Fruit fly (Drosophila melanogaster) whole organism, embryonic: ENCODE data around the gene CG3078.

Experiments
- Antp ChIP-seq: fragments of 200-800 bp; sonication (Bioruptor generic); optimal IDR thresholded peaks from 3 replicates; lab custom pipeline; 2016; ENCODE audit warnings: missing biosample characterization, missing genetic modification characterization
- Atf-2 ChIP-seq: fragments of 200-800 bp; sonication (Bioruptor generic); optimal IDR thresholded peaks from 2 replicates; lab custom pipeline; 2016; ENCODE audit warnings: missing biosample characterization, missing genetic modification characterization
- Blimp-1 ChIP-seq: fragments of 200-800 bp; sonication (Bioruptor generic); optimal IDR thresholded peaks from 3 replicates; lab custom pipeline; 2018; ENCODE audit warnings: missing biosample characterization, missing genetic modification characterization, mild to moderate bottlenecking, moderate library complexity, missing genetic modification reagents
- C15 ChIP-seq: fragments of 200-800 bp; sonication (Bioruptor generic); IDR thresholded peaks from 3 replicates; pipeline ENCODE4 v1.3.6; 2022; ENCODE audit warnings: missing biosample characterization, missing genetic modification characterization
- CG10321 ChIP-seq: fragments of 200-800 bp; sonication (Bioruptor generic); IDR thresholded peaks from 2 replicates; pipeline ENCODE4 v1.3.6; 2022; ENCODE audit warnings: missing biosample characterization, missing genetic modification characterization
- CG10431 ChIP-seq: fragments of 200-800 bp; sonication (Bioruptor generic); optimal IDR thresholded peaks from 3 replicates; lab custom pipeline; 2018; ENCODE audit warnings: missing biosample characterization, mild to moderate bottlenecking, missing genetic modification characterization
- CG10654 ChIP-seq: fragments of 200-800 bp; sonication (Bioruptor generic); optimal IDR thresholded peaks from 2 replicates; lab custom pipeline; 2016; ENCODE audit warnings: missing biosample characterization, missing genetic modification characterization
- CG11247 ChIP-seq: fragments of 200-800 bp; sonication (Bioruptor generic); IDR thresholded peaks from 2 replicates; pipeline ENCODE4 v1.3.6; 2022; ENCODE audit warnings: missing biosample characterization, missing genetic modification characterization
- CG11723 ChIP-seq: fragments of 200-800 bp; sonication (Bioruptor generic); optimal IDR thresholded peaks from 2 replicates; lab custom pipeline; 2017; ENCODE audit warnings: missing biosample characterization, mild to moderate bottlenecking, missing genetic modification characterization
- CG12071 ChIP-seq: fragments of 200-800 bp; sonication (Bioruptor generic); optimal IDR thresholded peaks from 3 replicates; lab custom pipeline; 2018; ENCODE audit warnings: missing biosample characterization, mild to moderate bottlenecking, missing genetic modification characterization
- CG14667 ChIP-seq: fragments of 200-800 bp; sonication (Bioruptor generic); IDR thresholded peaks from 2 replicates; pipeline ENCODE4 v1.3.6; 2022; ENCODE audit warnings: missing biosample characterization, missing genetic modification characterization
- CG15696 ChIP-seq: fragments of 200-800 bp; sonication (Bioruptor generic); optimal IDR thresholded peaks from 2 replicates; lab custom pipeline; 2019; ENCODE audit warnings: missing biosample characterization, mild to moderate bottlenecking, missing genetic modification characterization, moderate library complexity
- CG17829 ChIP-seq: fragments of 200-800 bp; optimal IDR thresholded peaks from 2 replicates; lab custom pipeline; 2019; ENCODE audit warnings: missing biosample characterization, mild to moderate bottlenecking, missing genetic modification characterization, moderate library complexity
- CG3065 ChIP-seq: fragments of 200-800 bp; sonication (Bioruptor generic); optimal IDR thresholded peaks from 2 replicates; lab custom pipeline; 2016; ENCODE audit warnings: missing biosample characterization, missing genetic modification characterization
- CG31388 ChIP-seq: fragments of 200-800 bp; sonication (Bioruptor generic); optimal IDR thresholded peaks from 2 replicates; lab custom pipeline; 2016; ENCODE audit warnings: missing biosample characterization, missing genetic modification characterization
- CG3407 ChIP-seq: fragments of 200-800 bp; sonication (Bioruptor generic); optimal IDR thresholded peaks from 2 replicates; lab custom pipeline; 2018; ENCODE audit warnings: missing biosample characterization, mild to moderate bottlenecking, missing genetic modification characterization
- CG3995 ChIP-seq: fragments of 200-800 bp; sonication (Bioruptor generic); optimal IDR thresholded peaks from 3 replicates; lab custom pipeline; 2016; ENCODE audit warnings: missing biosample characterization, missing genetic modification characterization
- CG4424 ChIP-seq: fragments of 200-800 bp; sonication (Bioruptor generic); optimal IDR thresholded peaks from 3 replicates; lab custom pipeline; 2016; ENCODE audit warnings: missing biosample characterization, missing genetic modification characterization
- CG6654 ChIP-seq: fragments of 200-800 bp; sonication (Bioruptor generic); optimal IDR thresholded peaks from 2 replicates; lab custom pipeline; 2017; ENCODE audit warnings: missing biosample characterization, mild to moderate bottlenecking, missing genetic modification characterization
- CG6765 ChIP-seq: fragments of 200-800 bp; sonication (Bioruptor generic); optimal IDR thresholded peaks from 3 replicates; lab custom pipeline; 2017; ENCODE audit warnings: missing biosample characterization, mild to moderate bottlenecking, missing genetic modification characterization
- CG7786 ChIP-seq: fragments of 200-800 bp; sonication (Bioruptor generic); optimal IDR thresholded peaks from 2 replicates; lab custom pipeline; 2016; ENCODE audit warnings: missing biosample characterization, missing genetic modification characterization
- CG9215 ChIP-seq: fragments of 200-800 bp; sonication (Bioruptor generic); IDR thresholded peaks from 2 replicates; pipeline ENCODE4 v1.3.6; 2022; ENCODE audit warnings: missing biosample characterization, missing genetic modification characterization
- CG9817 ChIP-seq: fragments of 200-800 bp; sonication (Bioruptor generic); optimal IDR thresholded peaks from 2 replicates; lab custom pipeline; 2018; ENCODE audit warnings: missing biosample characterization, mild to moderate bottlenecking, missing genetic modification characterization, moderate library complexity
- Dad ChIP-seq: fragments of 200-800 bp; sonication (Bioruptor generic); optimal IDR thresholded peaks from 3 replicates; lab custom pipeline; 2016; ENCODE audit warnings: missing biosample characterization, missing genetic modification characterization
- Dek ChIP-seq: fragments of 200-800 bp; sonication (Bioruptor generic); optimal IDR thresholded peaks from 3 replicates; lab custom pipeline; 2019; ENCODE audit warnings: missing biosample characterization, mild to moderate bottlenecking, missing genetic modification characterization, moderate library complexity
- Doc2 ChIP-seq: fragments of 200-800 bp; sonication (Bioruptor generic); IDR thresholded peaks from 2 replicates; pipeline ENCODE4 v1.3.6; 2022; ENCODE audit warnings: missing biosample characterization, missing genetic modification characterization
- H2.0 ChIP-seq: fragments of 200-800 bp; sonication (Bioruptor generic); IDR thresholded peaks from 2 replicates; pipeline ENCODE4 v1.3.6; 2022; ENCODE audit warnings: missing biosample characterization, missing genetic modification characterization
- Hmr ChIP-seq: fragments of 200-800 bp; sonication (Bioruptor generic); optimal IDR thresholded peaks from 3 replicates; lab custom pipeline; 2017; ENCODE audit warnings: mild to moderate bottlenecking, missing biosample characterization, missing genetic modification reagents, missing genetic modification characterization
- Max ChIP-seq: fragments of 200-800 bp; sonication (Bioruptor generic); optimal IDR thresholded peaks from 2 replicates; lab custom pipeline; 2016; ENCODE audit warnings: missing biosample characterization, mild to moderate bottlenecking, missing genetic modification characterization
- NK7.1 ChIP-seq: fragments of 200-800 bp; sonication (Bioruptor generic); optimal IDR thresholded peaks from 3 replicates; lab custom pipeline; 2016; ENCODE audit warnings: missing biosample characterization, missing genetic modification characterization
- Neu2 ChIP-seq: fragments of 200-800 bp; sonication (Bioruptor generic); optimal IDR thresholded peaks from 3 replicates; lab custom pipeline; 2016; ENCODE audit warnings: missing biosample characterization, missing genetic modification characterization, borderline replicate concordance
- Nf-YB ChIP-seq: fragments of 200-800 bp; sonication (Bioruptor generic); optimal IDR thresholded peaks from 3 replicates; lab custom pipeline; 2019; ENCODE audit warnings: missing biosample characterization, mild to moderate bottlenecking, missing genetic modification characterization, moderate library complexity
- Ptx1 ChIP-seq: fragments of 200-800 bp; sonication (Bioruptor generic); IDR thresholded peaks from 2 replicates; pipeline ENCODE4 v1.3.6; 2022; ENCODE audit warnings: missing biosample characterization, missing genetic modification characterization
- al ChIP-seq: fragments of 200-800 bp; sonication (Bioruptor generic); IDR thresholded peaks from 2 replicates; pipeline ENCODE4 v1.3.6; 2022; ENCODE audit warnings: missing biosample characterization, missing genetic modification characterization
- ase ChIP-seq: fragments of 200-800 bp; sonication (Bioruptor generic); IDR thresholded peaks from 3 replicates; pipeline ENCODE4 v1.3.6; 2022; ENCODE audit warnings: missing biosample characterization, missing genetic modification characterization
- caup ChIP-seq: fragments of 200-800 bp; sonication (Bioruptor generic); optimal IDR thresholded peaks from 3 replicates; lab custom pipeline; 2017; ENCODE audit warnings: missing biosample characterization, mild to moderate bottlenecking, missing genetic modification characterization, moderate library complexity; ENCODE audit not compliant: severe bottlenecking
- chif ChIP-seq, 2 experiments: fragments of 200-800 bp; sonication (Bioruptor generic); optimal IDR thresholded peaks; 3 replicates each; lab custom pipeline; 2016; ENCODE audit warnings: missing biosample characterization in 2 of 2, missing genetic modification characterization in 2 of 2
- cwo ChIP-seq: fragments of 200-800 bp; sonication (Bioruptor generic); optimal IDR thresholded peaks from 3 replicates; lab custom pipeline; 2017; ENCODE audit warnings: missing biosample characterization, missing genetic modification characterization, mild to moderate bottlenecking, moderate library complexity, missing genetic modification reagents
- dan ChIP-seq: fragments of 200-800 bp; sonication (Bioruptor generic); IDR thresholded peaks from 2 replicates; pipeline ENCODE4 v1.3.6; 2022; ENCODE audit warnings: missing biosample characterization, missing genetic modification characterization
- fd102C ChIP-seq: fragments of 200-800 bp; sonication (Bioruptor generic); optimal IDR thresholded peaks from 2 replicates; lab custom pipeline; 2018; ENCODE audit warnings: missing biosample characterization, mild to moderate bottlenecking, missing genetic modification characterization, moderate library complexity
- gt ChIP-seq: fragments of 200-800 bp; sonication (Bioruptor generic); IDR thresholded peaks from 2 replicates; pipeline ENCODE4 v1.3.6; 2022; ENCODE audit warnings: missing biosample characterization, missing genetic modification characterization
- lmd ChIP-seq: fragments of 200-800 bp; sonication (Bioruptor generic); IDR thresholded peaks from 2 replicates; pipeline ENCODE4 v1.3.6; 2022; ENCODE audit warnings: missing biosample characterization, missing genetic modification characterization
- nerfin-1 ChIP-seq: fragments of 200-800 bp; sonication (Bioruptor generic); optimal IDR thresholded peaks from 3 replicates; lab custom pipeline; 2019; ENCODE audit warnings: missing biosample characterization, mild to moderate bottlenecking, missing genetic modification characterization, moderate library complexity
- nerfin-2 ChIP-seq: fragments of 200-800 bp; sonication (Bioruptor generic); IDR thresholded peaks from 2 replicates; pipeline ENCODE4 v1.3.6; 2022; ENCODE audit warnings: missing biosample characterization, missing genetic modification characterization; ENCODE audit not compliant: partially characterized antibody
- p53 ChIP-seq: fragments of 200-800 bp; sonication (Bioruptor generic); optimal IDR thresholded peaks from 2 replicates; lab custom pipeline; 2016; ENCODE audit warnings: missing biosample characterization, missing genetic modification characterization
- pho ChIP-seq: fragments of 200-800 bp; sonication (Bioruptor generic); optimal IDR thresholded peaks from 2 replicates; lab custom pipeline; 2016; ENCODE audit warnings: missing biosample characterization, missing genetic modification characterization
- ranshi ChIP-seq: fragments of 200-800 bp; sonication (Bioruptor generic); IDR thresholded peaks from 2 replicates; pipeline ENCODE4 v1.3.6; 2022; ENCODE audit warnings: missing biosample characterization, missing genetic modification characterization
- seq ChIP-seq: fragments of 200-800 bp; sonication (Bioruptor generic); IDR thresholded peaks from 2 replicates; pipeline ENCODE4 v1.3.6; 2022; ENCODE audit warnings: missing biosample characterization, missing genetic modification characterization
- tgo ChIP-seq: fragments of 200-800 bp; sonication (Bioruptor generic); IDR thresholded peaks from 3 replicates; pipeline ENCODE4 v1.3.6; 2022; ENCODE audit warnings: missing biosample characterization, missing genetic modification characterization
- twi ChIP-seq: fragments of 200-800 bp; optimal IDR thresholded peaks from 2 replicates; lab custom pipeline; 2019; ENCODE audit warnings: missing biosample characterization, mild to moderate bottlenecking, missing genetic modification characterization, moderate library complexity

The CG3078 gene

DNA sequence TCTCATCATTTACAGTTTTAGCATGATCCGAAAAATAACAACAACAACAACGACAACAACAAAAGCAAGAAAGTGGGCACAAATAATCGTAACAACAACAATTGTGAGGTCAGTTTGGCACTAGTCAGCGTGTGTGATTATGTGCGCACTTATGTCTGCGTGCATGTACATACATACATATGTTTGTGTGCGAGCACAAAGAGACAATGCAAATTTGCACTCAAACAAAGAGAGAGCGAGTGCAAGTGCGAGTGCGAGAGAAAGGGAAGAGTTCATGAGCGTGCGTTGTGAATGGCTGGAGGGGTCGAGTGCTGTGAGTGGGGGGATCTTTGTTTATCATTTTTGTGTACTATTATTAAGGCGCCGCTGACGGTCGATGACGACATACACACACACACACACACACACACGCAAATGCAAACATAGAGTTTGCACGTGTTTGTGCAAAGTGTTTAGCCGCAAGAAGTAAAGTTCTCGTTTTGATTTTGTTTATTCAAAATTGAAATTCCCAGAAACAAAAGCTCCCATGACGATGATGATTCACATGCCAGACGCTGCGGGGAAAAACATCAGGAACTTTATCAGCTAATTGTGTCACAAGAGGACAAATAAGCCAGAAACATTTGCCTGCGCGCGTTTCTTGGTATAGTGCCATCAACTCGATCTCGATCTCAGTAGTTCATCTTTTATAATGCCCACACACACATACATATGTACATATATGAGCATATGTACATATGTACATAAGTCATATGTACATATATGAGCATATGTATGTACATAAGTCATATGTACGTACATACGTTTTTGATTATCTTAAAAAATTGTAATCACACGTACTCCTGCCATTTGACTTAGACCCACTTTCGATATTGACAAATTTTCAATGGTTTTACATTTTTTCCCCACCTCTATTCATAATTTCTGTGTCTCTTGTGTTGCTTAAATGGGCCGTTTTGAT is 35.1 kb upstream of the CG3078 start (continued):
- TF ChIP-seq CG3065 (GFP tag; lab: Kevin White, UChicago) = no peak
- no peak for TF ChIP-seq H2.0 (GFP tag; lab: Robert Waterston, UW)
- TF ChIP-seq Dad = no peak
- peak; percentile 20 for TF ChIP-seq CG3407 (GFP tag; lab: Kevin White, UChicago)
- no peak for TF ChIP-seq CG11723 (GFP tag; lab: Kevin White, UChicago)
- no peak for TF ChIP-seq Atf-2 (GFP tag; lab: Kevin White, UChicago)
- no peak for TF ChIP-seq ranshi (GFP tag; lab: Robert Waterston, UW)
- peak; percentile 26 for TF ChIP-seq CG12071 (GFP tag; lab: Kevin White, UChicago)
- no peak for TF ChIP-seq CG6765
- TF ChIP-seq CG9817 = no peak
- peak; percentile 2 for TF ChIP-seq cwo
- TF ChIP-seq dan (GFP tag; lab: Robert Waterston, UW) = no peak
- TF ChIP-seq CG11247 = no peak
- TF ChIP-seq Dek (tag; lab: Kevin White, UChicago) = no peak
- peak; percentile 15 to 30 for TF ChIP-seq chif (GFP tag; optimal IDR thresholded peaks at IDR 0.05; lab: Kevin White, UChicago)
- peak; percentile 21 for TF ChIP-seq Antp (GFP tag; lab: Kevin White, UChicago)
- no peak for TF ChIP-seq twi
- no peak for TF ChIP-seq CG9215 (GFP tag; lab: Robert Waterston, UW)
- peak; percentile 63 for TF ChIP-seq fd102C (GFP tag; lab: Kevin White, UChicago)
- no peak for TF ChIP-seq CG10321 (GFP tag; lab: Robert Waterston, UW)
- TF ChIP-seq nerfin-1 = no peak
- no peak for TF ChIP-seq Max (GFP tag; lab: Kevin White, UChicago)
- no peak for TF ChIP-seq caup (GFP tag; lab: Kevin White, UChicago)
- TF ChIP-seq CG4424 (GFP tag; lab: Kevin White, UChicago) = no peak
- TF ChIP-seq Ptx1 (GFP tag; lab: Robert Waterston, UW) = no peak
- no peak for TF ChIP-seq Doc2 (GFP tag; lab: Robert Waterston, UW)
- TF ChIP-seq p53 (GFP tag; lab: Kevin White, UChicago) = no peak
- TF ChIP-seq gt (GFP tag; lab: Robert Waterston, UW) = no peak
- TF ChIP-seq CG15696 (tag; lab: Kevin White, UChicago) = peak; percentile 65
- TF ChIP-seq ase = no peak
- TF ChIP-seq CG14667 (GFP tag; lab: Robert Waterston, UW) = no peak
- no peak for TF ChIP-seq C15 (GFP tag; lab: Robert Waterston, UW)
- no peak for TF ChIP-seq CG10431 (GFP tag; lab: Kevin White, UChicago)
- no peak for TF ChIP-seq Nf-YB (GFP tag; lab: Kevin White, UChicago)
- peak; percentile 2 for TF ChIP-seq Blimp-1 (GFP tag; lab: Kevin White, UChicago)
- TF ChIP-seq Neu2 = no peak
- TF ChIP-seq pho (GFP tag; lab: Kevin White, UChicago) = no peak
- TF ChIP-seq seq (GFP tag; lab: Robert Waterston, UW) = no peak
- TF ChIP-seq CG6654 = no peak
- TF ChIP-seq lmd (GFP tag; lab: Robert Waterston, UW) = no peak
- no peak for TF ChIP-seq CG10654
- TF ChIP-seq Hmr (GFP tag; lab: Kevin White, UChicago) = peak; percentile 1
- no peak for TF ChIP-seq NK7.1
- TF ChIP-seq al (GFP tag; lab: Robert Waterston, UW) = no peak
- TF ChIP-seq CG3995 = no peak
- TF ChIP-seq CG7786 = no peak
- TF ChIP-seq tgo = no peak
- TF ChIP-seq CG17829 (tag; lab: Kevin White, UChicago) = no peak
- TF ChIP-seq nerfin-2 (GFP tag; lab: Robert Waterston, UW) = no peak
- no peak for TF ChIP-seq CG31388
